Fruit fly (Drosophila melanogaster) Kc167 (cell line): Measurements from ENCODE around the gene CG33689.

Experiments
- psq ChIP-seq: fragments of >200 bp; optimal IDR thresholded peaks from 2 replicates; lab custom pipeline; 2017; ENCODE audit warnings: missing external identifiers
- ttk ChIP-seq: sonication (Bioruptor generic); optimal IDR thresholded peaks from 2 replicates; lab custom pipeline; 2017; ENCODE audit warnings: missing external identifiers

- TF ChIP-seq psq (lab: Kevin White, UChicago) (no peak), ttk (lab: Kevin White, UChicago) (no peak)
Measured at dm6 chr3L:16195476-16195958, 4.5 kb upstream of the CG33689 start.
